Fruit fly (Drosophila melanogaster) whole organism, prepupa: ENCODE data around the gene bwa.

Experiments used
- Blimp-1 ChIP-seq: fragments of 200-800 bp; sonication (Bioruptor generic); optimal IDR thresholded peaks from 3 replicates; lab custom pipeline; 2017; ENCODE audit warnings: missing biosample characterization, missing genetic modification characterization, mild to moderate bottlenecking, moderate library complexity, missing genetic modification reagents
- CG10669 ChIP-seq: fragments of 200-800 bp; sonication (Bioruptor generic); optimal IDR thresholded peaks from 3 replicates; lab custom pipeline; 2018; ENCODE audit warnings: missing biosample characterization, mild to moderate bottlenecking, missing genetic modification characterization, moderate library complexity
- CG11294 ChIP-seq: fragments of 200-800 bp; sonication (Bioruptor generic); IDR thresholded peaks from 2 replicates; pipeline ENCODE4 v1.3.6; 2022; ENCODE audit warnings: missing biosample characterization, missing genetic modification characterization
- CG11762 ChIP-seq: fragments of 200-800 bp; sonication (Bioruptor generic); optimal IDR thresholded peaks from 3 replicates; lab custom pipeline; 2016; ENCODE audit warnings: missing biosample characterization, missing genetic modification characterization; ENCODE audit not compliant: insufficient read depth
- CG11902 ChIP-seq: fragments of 200-800 bp; sonication (Bioruptor generic); optimal IDR thresholded peaks from 3 replicates; lab custom pipeline; 2016; ENCODE audit warnings: missing biosample characterization, missing genetic modification characterization
- CG1621 ChIP-seq: fragments of 200-800 bp; sonication (Bioruptor generic); optimal IDR thresholded peaks from 3 replicates; lab custom pipeline; 2018; ENCODE audit warnings: missing biosample characterization, mild to moderate bottlenecking, missing genetic modification characterization
- CG16779 ChIP-seq: fragments of 200-800 bp; sonication (Bioruptor generic); optimal IDR thresholded peaks from 3 replicates; lab custom pipeline; 2017; ENCODE audit warnings: missing biosample characterization, mild to moderate bottlenecking, missing genetic modification characterization
- CG3032 ChIP-seq: fragments of 200-800 bp; optimal IDR thresholded peaks from 2 replicates; lab custom pipeline; 2019; ENCODE audit warnings: missing biosample characterization, mild to moderate bottlenecking, missing genetic modification characterization, moderate library complexity
- CG34406 ChIP-seq: fragments of 200-800 bp; sonication (Bioruptor generic); optimal IDR thresholded peaks from 3 replicates; lab custom pipeline; 2016; ENCODE audit warnings: missing biosample characterization, missing genetic modification characterization
- CG3919 ChIP-seq: fragments of 200-800 bp; sonication (Bioruptor generic); optimal IDR thresholded peaks from 3 replicates; lab custom pipeline; 2016; ENCODE audit warnings: missing biosample characterization, missing genetic modification characterization
- CG4318 ChIP-seq: fragments of 200-800 bp; sonication (Bioruptor generic); optimal IDR thresholded peaks from 3 replicates; lab custom pipeline; 2017; ENCODE audit warnings: missing biosample characterization, mild to moderate bottlenecking, missing genetic modification characterization
- CG6163 ChIP-seq: fragments of 200-800 bp; sonication (Bioruptor generic); IDR thresholded peaks from 3 replicates; pipeline ENCODE4 v1.3.6; 2022; ENCODE audit warnings: missing biosample characterization, missing genetic modification characterization
- CG6792 ChIP-seq: fragments of 200-800 bp; sonication (Bioruptor generic); optimal IDR thresholded peaks from 3 replicates; lab custom pipeline; 2016; ENCODE audit warnings: missing biosample characterization, missing genetic modification characterization
- CG6808 ChIP-seq: fragments of 200-800 bp; sonication (Bioruptor generic); optimal IDR thresholded peaks from 3 replicates; lab custom pipeline; 2017; ENCODE audit warnings: missing biosample characterization, missing genetic modification characterization, mild to moderate bottlenecking, moderate library complexity, missing genetic modification reagents
- CG8119 ChIP-seq: fragments of 200-800 bp; sonication (Bioruptor generic); IDR thresholded peaks from 3 replicates; pipeline ENCODE4 v1.3.6; 2022; ENCODE audit warnings: missing biosample characterization, missing genetic modification characterization
- CG8632 ChIP-seq: fragments of 200-800 bp; sonication (Bioruptor generic); optimal IDR thresholded peaks from 3 replicates; lab custom pipeline; 2016; ENCODE audit warnings: missing biosample characterization, missing genetic modification characterization
- CG9139 ChIP-seq: fragments of 200-800 bp; sonication (Bioruptor generic); optimal IDR thresholded peaks from 3 replicates; lab custom pipeline; 2017; ENCODE audit warnings: missing biosample characterization, mild to moderate bottlenecking, missing genetic modification characterization
- Eip75B ChIP-seq: fragments of 200-800 bp; sonication (Bioruptor generic); optimal IDR thresholded peaks from 3 replicates; lab custom pipeline; 2016; ENCODE audit warnings: missing biosample characterization, missing genetic modification characterization
- Eip93F ChIP-seq: fragments of 200-800 bp; sonication (Bioruptor generic); optimal IDR thresholded peaks from 2 replicates; lab custom pipeline; 2016; ENCODE audit warnings: missing biosample characterization, mild to moderate bottlenecking, missing genetic modification characterization
- Ets21C ChIP-seq: fragments of 200-800 bp; sonication (Bioruptor generic); optimal IDR thresholded peaks from 3 replicates; lab custom pipeline; 2016; ENCODE audit warnings: missing biosample characterization, missing genetic modification characterization
- Ets96B ChIP-seq: fragments of 200-800 bp; optimal IDR thresholded peaks from 2 replicates; lab custom pipeline; 2019; ENCODE audit warnings: missing biosample characterization, mild to moderate bottlenecking, missing genetic modification characterization, moderate library complexity
- Gug ChIP-seq: fragments of 200-800 bp; sonication (Bioruptor generic); IDR thresholded peaks from 2 replicates; pipeline ENCODE4 v1.3.6; 2022; ENCODE audit warnings: missing biosample characterization, missing genetic modification characterization
- Hr38 ChIP-seq: sonication (Bioruptor generic); optimal IDR thresholded peaks from 2 replicates; lab custom pipeline; 2016; ENCODE audit warnings: missing biosample characterization, missing genetic modification characterization
- Hr39 ChIP-seq: fragments of 200-800 bp; sonication (Bioruptor generic); optimal IDR thresholded peaks from 2 replicates; lab custom pipeline; 2016; ENCODE audit warnings: missing biosample characterization, missing genetic modification characterization
- Hr4 ChIP-seq: fragments of 200-800 bp; sonication (Bioruptor generic); optimal IDR thresholded peaks from 3 replicates; lab custom pipeline; 2016; ENCODE audit warnings: missing biosample characterization, missing genetic modification characterization
- OdsH ChIP-seq: fragments of 200-800 bp; sonication (Bioruptor generic); optimal IDR thresholded peaks from 3 replicates; lab custom pipeline; 2016; ENCODE audit warnings: missing biosample characterization, missing genetic modification characterization
- Smox ChIP-seq: fragments of 200-800 bp; sonication (Bioruptor generic); optimal IDR thresholded peaks from 3 replicates; lab custom pipeline; 2016; ENCODE audit warnings: missing biosample characterization, missing genetic modification characterization
- Sox102F ChIP-seq: fragments of 200-800 bp; sonication (Bioruptor generic); optimal IDR thresholded peaks from 2 replicates; lab custom pipeline; 2016; ENCODE audit warnings: missing biosample characterization, mild to moderate bottlenecking, missing genetic modification characterization
- Sox14 ChIP-seq: fragments of 200-800 bp; sonication (Bioruptor generic); optimal IDR thresholded peaks from 3 replicates; lab custom pipeline; 2016; ENCODE audit warnings: missing biosample characterization, missing genetic modification characterization
- achi ChIP-seq: fragments of 200-800 bp; sonication (Bioruptor generic); optimal IDR thresholded peaks from 3 replicates; lab custom pipeline; 2016; ENCODE audit warnings: missing biosample characterization, missing genetic modification characterization
- acj6 ChIP-seq: fragments of 200-800 bp; sonication (Bioruptor generic); optimal IDR thresholded peaks from 3 replicates; lab custom pipeline; 2016; ENCODE audit warnings: missing biosample characterization, missing genetic modification characterization
- cyc ChIP-seq: fragments of 200-800 bp; sonication (Bioruptor generic); optimal IDR thresholded peaks from 3 replicates; lab custom pipeline; 2016; ENCODE audit warnings: missing biosample characterization, missing genetic modification characterization
- dsx ChIP-seq: fragments of 200-800 bp; optimal IDR thresholded peaks from 3 replicates; lab custom pipeline; 2019; ENCODE audit warnings: missing biosample characterization, mild to moderate bottlenecking, missing genetic modification characterization, moderate library complexity; ENCODE audit not compliant: poor library complexity, severe bottlenecking
- fd59A ChIP-seq: fragments of 200-800 bp; sonication (Bioruptor generic); optimal IDR thresholded peaks from 2 replicates; lab custom pipeline; 2017; ENCODE audit warnings: missing biosample characterization, mild to moderate bottlenecking, missing genetic modification characterization, missing genetic modification reagents
- fkh ChIP-seq: fragments of 200-800 bp; sonication (Bioruptor generic); optimal IDR thresholded peaks from 3 replicates; lab custom pipeline; 2017; ENCODE audit warnings: missing biosample characterization, mild to moderate bottlenecking, missing genetic modification characterization, moderate library complexity
- lz ChIP-seq: fragments of 200-800 bp; sonication (Bioruptor generic); optimal IDR thresholded peaks from 3 replicates; lab custom pipeline; 2016; ENCODE audit warnings: missing biosample characterization, missing genetic modification characterization
- net ChIP-seq: fragments of 200-800 bp; sonication (Bioruptor generic); optimal IDR thresholded peaks from 3 replicates; lab custom pipeline; 2016; ENCODE audit warnings: missing biosample characterization, missing genetic modification characterization
- pdm3 ChIP-seq: fragments of 200-800 bp; sonication (Bioruptor generic); optimal IDR thresholded peaks from 3 replicates; lab custom pipeline; 2016; ENCODE audit warnings: missing biosample characterization, missing genetic modification characterization
- spab ChIP-seq: fragments of 200-800 bp; sonication (Bioruptor generic); optimal IDR thresholded peaks from 2 replicates; lab custom pipeline; 2017; ENCODE audit warnings: missing biosample characterization, mild to moderate bottlenecking, missing genetic modification characterization, missing genetic modification reagents
- ss ChIP-seq, 2 experiments: fragments of 200-800 bp; sonication (Bioruptor generic); optimal IDR thresholded peaks; 2 replicates in 1 of 2; 3 replicates in 1 of 2; lab custom pipeline; 2017 to 2018; ENCODE audit warnings: mild to moderate bottlenecking in 2 of 2, missing biosample characterization in 2 of 2, missing genetic modification characterization in 2 of 2, moderate library complexity in 1 of 2
- svp ChIP-seq: fragments of 200-800 bp; sonication (Bioruptor generic); peaks from one replicate; lab custom pipeline; 2016; ENCODE audit warnings: missing biosample characterization, missing genetic modification characterization
- topi ChIP-seq: fragments of 200-800 bp; sonication (Bioruptor generic); optimal IDR thresholded peaks from 3 replicates; lab custom pipeline; 2016; ENCODE audit warnings: missing biosample characterization, missing genetic modification characterization
- vri ChIP-seq: fragments of 200-800 bp; sonication (Bioruptor generic); optimal IDR thresholded peaks from 3 replicates; lab custom pipeline; 2016; ENCODE audit warnings: missing biosample characterization, mild to moderate bottlenecking, missing genetic modification characterization

The bwa gene

dm6 chr2L:20075234-20075803, 9.1 kb downstream of the bwa start, which contains the start of the genes pr and neb (continued):
- TF ChIP-seq acj6 (GFP tag; lab: Kevin White, UChicago) = peak; percentile 54
- peak; percentile 31 for TF ChIP-seq CG6792 (GFP tag; lab: Kevin White, UChicago)
- peak; percentile 41 for TF ChIP-seq Eip93F
- TF ChIP-seq vri (GFP tag; lab: Kevin White, UChicago) = peak; percentile 53
- TF ChIP-seq spab (GFP tag; lab: Kevin White, UChicago) = no peak
- TF ChIP-seq Sox102F (GFP tag; lab: Kevin White, UChicago) = peak; percentile 34
- peak; percentile 65 for TF ChIP-seq Ets96B (tag; lab: Kevin White, UChicago)
- TF ChIP-seq Hr39 (GFP tag; lab: Kevin White, UChicago) = peak; percentile 42
- peak; percentile 26 for TF ChIP-seq Ets21C (GFP tag; lab: Kevin White, UChicago)
- peak; percentile 56; the same call in 1 of the 3 replicates for TF ChIP-seq CG8119
- TF ChIP-seq fd59A (GFP tag; lab: Kevin White, UChicago) = no peak
- peak; percentile 67 for TF ChIP-seq Smox (GFP tag; lab: Kevin White, UChicago)
- TF ChIP-seq CG6808 (GFP tag; lab: Kevin White, UChicago) = no peak
- TF ChIP-seq fkh (GFP tag; lab: Kevin White, UChicago) = peak; percentile 85
- peak in 1 of 2 experiments; percentile 45 for TF ChIP-seq ss (GFP tag; optimal IDR thresholded peaks at IDR 0.05; lab: Kevin White, UChicago)
- TF ChIP-seq CG9139 (GFP tag; lab: Kevin White, UChicago) = no peak
- peak; percentile 26 for TF ChIP-seq dsx
- peak; percentile 73 for TF ChIP-seq CG6163 (GFP tag; lab: Robert Waterston, UW)
- TF ChIP-seq CG8632 (GFP tag; lab: Kevin White, UChicago) = no peak
- TF ChIP-seq Hr4 (GFP tag; lab: Kevin White, UChicago) = peak; percentile 67
- TF ChIP-seq Eip75B (GFP tag; lab: Kevin White, UChicago) = peak; percentile 61
- TF ChIP-seq CG11294 (GFP tag; lab: Robert Waterston, UW) = no peak
- no peak for TF ChIP-seq CG4318 (GFP tag; lab: Kevin White, UChicago)
- TF ChIP-seq net (GFP tag; lab: Kevin White, UChicago) = peak; percentile 25
- TF ChIP-seq CG3032 = peak; percentile 25
- peak; percentile 67 for TF ChIP-seq pdm3 (GFP tag; lab: Kevin White, UChicago)
- peak; percentile 73 for TF ChIP-seq topi (GFP tag; lab: Kevin White, UChicago)
- TF ChIP-seq Hr38 = no peak
- peak; percentile 27 for TF ChIP-seq achi (GFP tag; lab: Kevin White, UChicago)
- no peak for TF ChIP-seq Blimp-1 (GFP tag; lab: Kevin White, UChicago)

DNA sequence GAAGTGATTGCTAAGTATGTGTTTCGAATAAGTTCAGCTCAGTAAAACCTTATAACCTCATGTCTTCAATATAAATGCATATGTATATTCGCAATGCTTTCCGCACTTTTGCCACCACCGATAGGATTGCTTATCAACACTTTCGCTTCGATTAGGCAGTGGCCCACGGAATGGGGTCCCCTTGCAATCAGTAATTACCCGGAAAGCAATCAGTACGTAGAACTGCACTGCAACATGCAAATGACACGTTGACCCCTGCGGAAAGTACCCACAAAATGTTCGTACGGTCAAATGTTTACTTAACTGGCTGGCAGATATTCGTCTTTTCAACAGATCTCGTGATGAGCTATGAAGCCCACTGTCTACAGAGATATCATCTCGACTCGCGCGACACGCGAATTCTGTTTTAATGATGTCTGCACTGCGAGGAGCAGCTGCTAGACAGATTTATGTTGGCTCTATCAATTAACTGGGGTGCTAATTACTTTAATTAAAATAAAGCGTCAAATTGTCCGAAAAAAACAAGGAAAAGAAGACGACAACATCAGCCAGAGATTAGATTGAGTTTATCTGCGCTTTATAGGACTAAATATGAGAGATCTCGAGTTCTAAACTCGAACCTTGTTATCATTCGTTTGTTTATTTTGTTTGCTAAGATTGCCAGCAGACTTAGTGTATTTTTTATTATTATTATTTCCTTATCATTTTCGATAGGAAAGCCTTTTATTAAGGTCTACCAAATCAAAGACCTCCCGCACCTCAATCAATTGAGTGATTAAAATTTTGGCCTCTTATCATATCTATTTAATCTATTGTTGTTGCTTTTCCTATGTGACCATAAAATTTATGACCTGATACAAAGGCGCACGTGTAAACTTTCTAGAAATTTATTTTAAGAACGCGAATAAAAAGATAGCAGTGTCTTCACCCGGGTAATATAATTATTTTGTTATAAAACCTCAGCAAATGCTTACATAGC, 11.5 kb downstream of the bwa start:
- TF ChIP-seq Smox (GFP tag; lab: Kevin White, UChicago) (no peak), cyc (GFP tag; lab: Kevin White, UChicago) (no peak), svp (GFP tag; lab: Kevin White, UChicago) (peak; percentile 99), fkh (GFP tag; lab: Kevin White, UChicago) (peak; percentile 59), vri (GFP tag; lab: Kevin White, UChicago) (peak; percentile 41), Eip93F (peak; percentile 40)

- TF ChIP-seq CG16779 (tag; lab: Kevin White, UChicago) (no peak), CG8119 (no peak), CG11902 (GFP tag; lab: Kevin White, UChicago) (no peak), CG3919 (GFP tag; lab: Kevin White, UChicago) (no peak), Hr39 (GFP tag; lab: Kevin White, UChicago) (peak; percentile 19), Eip75B (GFP tag; lab: Kevin White, UChicago) (no peak), CG1621 (no peak), Gug (no peak), svp (GFP tag; lab: Kevin White, UChicago) (peak; percentile 57), spab (GFP tag; lab: Kevin White, UChicago) (no peak), acj6 (GFP tag; lab: Kevin White, UChicago) (no peak), fkh (GFP tag; lab: Kevin White, UChicago) (peak; percentile 8), CG10669 (GFP tag; lab: Kevin White, UChicago) (no peak), ss (GFP tag; optimal IDR thresholded peaks at IDR 0.05; lab: Kevin White, UChicago) (no peak), Sox14 (no peak), Blimp-1 (GFP tag; lab: Kevin White, UChicago) (no peak), CG8632 (GFP tag; lab: Kevin White, UChicago) (no peak), CG34406 (GFP tag; lab: Kevin White, UChicago) (no peak), fd59A (GFP tag; lab: Kevin White, UChicago) (no peak), Eip93F (no peak), OdsH (no peak), achi (GFP tag; lab: Kevin White, UChicago) (no peak), CG11762 (GFP tag; lab: Kevin White, UChicago) (no peak), lz (GFP tag; lab: Kevin White, UChicago) (peak; percentile 42)
These were observed 12.7 kb downstream of the bwa start for dm6 chr2L:20078880-20079279.
